Worm (Caenorhabditis elegans) whole organism, L1 larva: ENCODE results near the gene F07C6.2.

Source experiments
- C34B4.2 ChIP-seq: sonication (generic microtip); optimal IDR thresholded peaks from 2 replicates; lab custom pipeline; 2017; ENCODE audit warnings: mild to moderate bottlenecking, missing genetic modification characterization, missing compliant biosample characterization
- alr-1 ChIP-seq: fragments of 200-800 bp; sonication (Bioruptor generic); optimal IDR thresholded peaks from 2 replicates; lab custom pipeline; 2018; ENCODE audit warnings: borderline replicate concordance, mild to moderate bottlenecking, missing genetic modification characterization, missing compliant biosample characterization
- aly-2 ChIP-seq: fragments of 150-350 bp; optimal IDR thresholded peaks from 2 replicates; lab custom pipeline; 2014; ENCODE audit warnings: missing biosample characterization, missing genetic modification characterization
- ama-1 ChIP-seq: fragments of 150-350 bp; optimal IDR thresholded peaks from 2 replicates; lab custom pipeline; 2014
- blmp-1 ChIP-seq: fragments of 150-350 bp; optimal IDR thresholded peaks from 2 replicates; lab custom pipeline; 2014; ENCODE audit warnings: missing biosample characterization, missing genetic modification characterization
- ceh-63 ChIP-seq: fragments of 200-800 bp; sonication (Bioruptor generic); optimal IDR thresholded peaks from 2 replicates; lab custom pipeline; 2018; ENCODE audit warnings: mild to moderate bottlenecking, missing genetic modification characterization, missing compliant biosample characterization
- dsc-1 ChIP-seq: sonication (generic microtip); optimal IDR thresholded peaks from 2 replicates; lab custom pipeline; 2016; ENCODE audit warnings: mild to moderate bottlenecking, missing genetic modification characterization, missing compliant biosample characterization
- efl-1 ChIP-seq, 4 experiments: fragments of 150-350 bp; optimal IDR thresholded peaks in 3 of 4; peaks in 1 of 4; 1 replicate in 1 of 4; 2 replicates in 3 of 4; lab custom pipeline; 2014; ENCODE audit warnings: missing biosample characterization in 2 of 4, missing genetic modification characterization in 2 of 4, missing genetic modification reagents in 2 of 4
- efl-3 ChIP-seq: fragments of 200-800 bp; sonication (Bioruptor generic); optimal IDR thresholded peaks from 2 replicates; lab custom pipeline; 2018; ENCODE audit warnings: mild to moderate bottlenecking, missing genetic modification characterization, missing compliant biosample characterization
- egl-27 ChIP-seq, 2 experiments: fragments of 150-350 bp in 1 of 2; sonication (generic microtip); optimal IDR thresholded peaks; 3 replicates each; lab custom pipeline; 2017 to 2018; ENCODE audit warnings: missing biosample characterization in 2 of 2, missing genetic modification characterization in 2 of 2, missing genetic modification reagents in 2 of 2
- ets-5 ChIP-seq: fragments of 200-800 bp; sonication (Bioruptor generic); IDR thresholded peaks from 2 replicates; pipeline ENCODE4 v1.3.6; 2022; ENCODE audit warnings: missing genetic modification characterization, missing compliant biosample characterization
- fkh-10 ChIP-seq: sonication (generic microtip); optimal IDR thresholded peaks from 2 replicates; lab custom pipeline; 2017; ENCODE audit warnings: missing biosample characterization, missing genetic modification reagents, missing genetic modification characterization
- fkh-8 ChIP-seq: sonication (generic microtip); optimal IDR thresholded peaks from 2 replicates; lab custom pipeline; 2016; ENCODE audit warnings: mild to moderate bottlenecking, missing genetic modification characterization, missing compliant biosample characterization
- hlh-17 ChIP-seq: fragments of 200-800 bp; sonication (Bioruptor generic); optimal IDR thresholded peaks from 2 replicates; lab custom pipeline; 2018; ENCODE audit warnings: missing genetic modification characterization, mild to moderate bottlenecking, missing compliant biosample characterization, moderate library complexity, borderline replicate concordance
- jun-1 ChIP-seq: fragments of 150-350 bp; optimal IDR thresholded peaks from 2 replicates; lab custom pipeline; 2014; ENCODE audit warnings: missing biosample characterization, missing genetic modification reagents, missing genetic modification characterization
- lin-13 ChIP-seq: fragments of 150-350 bp; optimal IDR thresholded peaks from 2 replicates; lab custom pipeline; 2014; ENCODE audit warnings: missing biosample characterization, missing genetic modification reagents, missing genetic modification characterization
- lin-14 ChIP-seq: fragments of 200-800 bp; sonication (Bioruptor generic); optimal IDR thresholded peaks from 2 replicates; lab custom pipeline; 2018; ENCODE audit warnings: mild to moderate bottlenecking, missing genetic modification characterization, moderate library complexity, missing compliant biosample characterization
- nhr-12 ChIP-seq: sonication (generic microtip); optimal IDR thresholded peaks from 2 replicates; lab custom pipeline; 2017; ENCODE audit warnings: missing biosample characterization, missing genetic modification characterization
- nhr-19 ChIP-seq: fragments of 200-800 bp; sonication (Bioruptor generic); conservative IDR thresholded peaks from 2 replicates; pipeline ENCODE4 v1.3.6; 2022; ENCODE audit warnings: missing genetic modification characterization, missing compliant biosample characterization
- nhr-237 ChIP-seq: fragments of 150-350 bp; optimal IDR thresholded peaks from 2 replicates; lab custom pipeline; 2014; ENCODE audit warnings: missing biosample characterization, missing genetic modification characterization
- nhr-71 ChIP-seq: sonication (generic microtip); optimal IDR thresholded peaks from 2 replicates; lab custom pipeline; 2016; ENCODE audit warnings: mild to moderate bottlenecking, missing genetic modification characterization, moderate library complexity, missing compliant biosample characterization
- nhr-85 ChIP-seq: sonication (generic microtip); peaks from one replicate; lab custom pipeline; 2016; ENCODE audit warnings: missing genetic modification characterization, inconsistent platforms, missing compliant biosample characterization
- pqm-1 ChIP-seq: sonication (generic microtip); optimal IDR thresholded peaks from 3 replicates; lab custom pipeline; 2017; ENCODE audit warnings: missing biosample characterization, missing genetic modification characterization
- rnt-1 ChIP-seq: sonication (generic microtip); optimal IDR thresholded peaks from 2 replicates; lab custom pipeline; 2016; ENCODE audit warnings: mild to moderate bottlenecking, missing genetic modification characterization, moderate library complexity, missing compliant biosample characterization
- skn-1 ChIP-seq: fragments of 150-350 bp; optimal IDR thresholded peaks from 2 replicates; lab custom pipeline; 2014; ENCODE audit warnings: missing biosample characterization, missing genetic modification characterization
- sptf-1 ChIP-seq: fragments of 150-350 bp; optimal IDR thresholded peaks from 2 replicates; lab custom pipeline; 2014; ENCODE audit warnings: missing biosample characterization, missing genetic modification characterization
- sup-37 ChIP-seq: fragments of 200-800 bp; sonication (Bioruptor generic); optimal IDR thresholded peaks from 2 replicates; lab custom pipeline; 2018; ENCODE audit warnings: mild to moderate bottlenecking, missing genetic modification characterization, missing compliant biosample characterization
- unc-130 ChIP-seq: fragments of 150-350 bp; optimal IDR thresholded peaks from 2 replicates; lab custom pipeline; 2017; ENCODE audit warnings: missing biosample characterization, missing genetic modification characterization, inconsistent platforms
- unc-86 ChIP-seq: sonication (generic microtip); optimal IDR thresholded peaks from 2 replicates; lab custom pipeline; 2016; ENCODE audit warnings: missing genetic modification characterization, missing compliant biosample characterization
- vab-15 ChIP-seq: sonication (generic microtip); optimal IDR thresholded peaks from 2 replicates; lab custom pipeline; 2017; ENCODE audit warnings: missing genotype, mild to moderate bottlenecking, missing genetic modification characterization, missing compliant biosample characterization
- ztf-4 ChIP-seq: fragments of 150-350 bp; optimal IDR thresholded peaks from 2 replicates; lab custom pipeline; 2014; ENCODE audit warnings: missing biosample characterization, missing genetic modification characterization

The F07C6.2 gene

ce11 chrIV:12816636-12817035 lies 25.7 kb downstream of the F07C6.2 start:
- no peak for TF ChIP-seq lin-13 (GFP tag; lab: Kevin White, UChicago)
- no peak for TF ChIP-seq alr-1 (tag; lab: Kevin White, UChicago)
- TF ChIP-seq nhr-237 (tag; lab: Kevin White, UChicago), result no peak
- peak; percentile 27 for TF ChIP-seq nhr-85 (tag; lab: Kevin White, UChicago)
- TF ChIP-seq efl-3 (GFP tag; lab: Kevin White, UChicago), result no peak
- TF ChIP-seq egl-27 (tag; optimal IDR thresholded peaks at IDR 0.05; lab: Kevin White, UChicago), result no peak
- peak; percentile 50 for TF ChIP-seq blmp-1
- no peak for TF ChIP-seq fkh-10 (GFP tag; lab: Kevin White, UChicago)
- no peak for TF ChIP-seq ets-5 (GFP tag; lab: Robert Waterston, UW)
- TF ChIP-seq nhr-12, result no peak

ce11 chrIV:12817539-12817938 lies 26.6 kb downstream of the F07C6.2 start:
- TF ChIP-seq dsc-1 (tag; lab: Kevin White, UChicago), result peak; percentile 56
- no peak for TF ChIP-seq vab-15 (tag; lab: Kevin White, UChicago)
- TF ChIP-seq egl-27 (tag; optimal IDR thresholded peaks at IDR 0.05; lab: Kevin White, UChicago), result no peak
- peak; percentile 17 for TF ChIP-seq lin-14 (GFP tag; lab: Kevin White, UChicago)

ce11 chrIV:12825304-12825703 lies 34.3 kb downstream of the F07C6.2 start, which contains the start of gene M02B1.4:
TSS of gene M02B1.4 (minus strand) at chrIV:12825312.
- TF ChIP-seq ceh-63 (GFP tag; lab: Kevin White, UChicago) (no peak), C34B4.2 (tag; lab: Kevin White, UChicago) (no peak), pqm-1 (no peak), efl-1 (optimal IDR thresholded peaks at IDR 0.05; lab: Kevin White, UChicago) (no peak), efl-1 (GFP tag; optimal IDR thresholded peaks at IDR 0.05 in 1 of 2; lab: Kevin White, UChicago) (no peak), ztf-4 (tag; lab: Kevin White, UChicago) (no peak), sup-37 (GFP tag; lab: Kevin White, UChicago) (no peak), aly-2 (tag; lab: Kevin White, UChicago) (no peak), ama-1 (lab: Kevin White, UChicago) (no peak), unc-86 (tag; lab: Kevin White, UChicago) (no peak), nhr-71 (tag; lab: Kevin White, UChicago) (no peak), fkh-10 (GFP tag; lab: Kevin White, UChicago) (no peak), jun-1 (tag; lab: Kevin White, UChicago) (no peak), nhr-19 (GFP tag; lab: Robert Waterston, UW) (no peak), unc-130 (no peak), sptf-1 (tag; lab: Kevin White, UChicago) (no peak), hlh-17 (no peak)

ce11 chrIV:12830829-12831392 lies 39.9 kb downstream of the F07C6.2 start:
- TF ChIP-seq skn-1 (tag; lab: Kevin White, UChicago), result no peak
- no peak for TF ChIP-seq nhr-85 (tag; lab: Kevin White, UChicago)
- peak; percentile 50 for TF ChIP-seq lin-14 (GFP tag; lab: Kevin White, UChicago)
- no peak for TF ChIP-seq efl-1 (optimal IDR thresholded peaks at IDR 0.05; lab: Kevin White, UChicago)
- TF ChIP-seq efl-1 (GFP tag; optimal IDR thresholded peaks at IDR 0.05 in 1 of 2; lab: Kevin White, UChicago), result peak in 1 of 2 experiments; percentile 41
- peak; percentile 6 for TF ChIP-seq fkh-8 (tag; lab: Kevin White, UChicago)
- no peak for TF ChIP-seq nhr-71 (tag; lab: Kevin White, UChicago)
- no peak for TF ChIP-seq rnt-1 (tag; lab: Kevin White, UChicago)
